Fruit fly (Drosophila melanogaster) whole organism, wandering third instar larva: Measurements from ENCODE around the gene Pdcd4.

Source experiments
- Abd-B ChIP-seq: fragments of >200 bp; optimal IDR thresholded peaks from 2 replicates; lab custom pipeline; 2017; ENCODE audit warnings: missing biosample characterization, missing genetic modification characterization
- CrebA ChIP-seq: fragments of 200-800 bp; sonication (Bioruptor generic); optimal IDR thresholded peaks from 2 replicates; lab custom pipeline; 2016; ENCODE audit warnings: missing biosample characterization, mild to moderate bottlenecking, missing genetic modification characterization, borderline replicate concordance
- Hnf4 ChIP-seq: fragments of 200-800 bp; sonication (Bioruptor generic); optimal IDR thresholded peaks from 2 replicates; lab custom pipeline; 2016; ENCODE audit warnings: missing biosample characterization, mild to moderate bottlenecking, missing genetic modification characterization
- Hr83 ChIP-seq: fragments of 200-300 bp; sonication (Bioruptor generic); optimal IDR thresholded peaks from 2 replicates; lab custom pipeline; 2016; ENCODE audit warnings: missing biosample characterization, mild to moderate bottlenecking, missing genetic modification characterization, moderate library complexity; ENCODE audit not compliant: poor library complexity, severe bottlenecking
- Jra ChIP-seq: sonication (Bioruptor generic); optimal IDR thresholded peaks from 2 replicates; lab custom pipeline; 2016; ENCODE audit warnings: missing biosample characterization, missing genetic modification characterization
- OdsH ChIP-seq: fragments of 200-800 bp; sonication (Bioruptor generic); optimal IDR thresholded peaks from 2 replicates; lab custom pipeline; 2016; ENCODE audit warnings: missing biosample characterization, mild to moderate bottlenecking, missing genetic modification characterization
- dsf ChIP-seq: sonication (Bioruptor generic); optimal IDR thresholded peaks from 2 replicates; lab custom pipeline; 2016; ENCODE audit warnings: missing biosample characterization, missing genetic modification characterization, borderline replicate concordance
- fru ChIP-seq: fragments of 200-800 bp; sonication (Bioruptor generic); optimal IDR thresholded peaks from 3 replicates; lab custom pipeline; 2016; ENCODE audit warnings: missing biosample characterization, mild to moderate bottlenecking, missing genetic modification characterization
- h ChIP-seq: fragments of 200-800 bp; sonication (Bioruptor generic); optimal IDR thresholded peaks from 3 replicates; lab custom pipeline; 2016; ENCODE audit warnings: missing biosample characterization, mild to moderate bottlenecking, missing genetic modification characterization
- psq ChIP-seq: fragments of 200-800 bp; sonication (Bioruptor generic); optimal IDR thresholded peaks from 3 replicates; lab custom pipeline; 2017; ENCODE audit warnings: missing biosample characterization, mild to moderate bottlenecking, missing genetic modification characterization, moderate library complexity
- rgr ChIP-seq: fragments of 200-800 bp; sonication (Bioruptor generic); optimal IDR thresholded peaks from 3 replicates; lab custom pipeline; 2016; ENCODE audit warnings: missing biosample characterization, mild to moderate bottlenecking, missing genetic modification characterization
- usp ChIP-seq: fragments of >200 bp; optimal IDR thresholded peaks from 2 replicates; lab custom pipeline; 2017; ENCODE audit warnings: missing biosample characterization, missing genetic modification characterization

DNA sequence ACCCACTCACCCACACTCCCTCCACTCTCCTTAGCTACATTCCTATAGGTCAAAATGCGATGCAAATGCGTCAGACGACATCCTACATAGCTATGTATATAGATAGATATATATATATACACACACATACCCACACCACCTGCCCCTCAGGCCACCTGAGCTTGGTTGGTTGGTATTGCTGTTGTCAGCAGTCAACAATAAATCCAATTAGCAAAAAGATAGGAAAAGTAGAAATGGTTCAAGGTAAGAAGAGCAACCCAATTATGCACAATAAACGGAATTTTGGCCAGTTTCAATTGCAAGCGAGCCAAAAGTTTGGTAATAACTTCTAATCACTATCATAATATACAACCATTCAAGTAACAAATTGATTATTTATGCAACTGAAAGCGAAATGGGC, 11.3 kb upstream of the Pdcd4 start:
- no peak for TF ChIP-seq OdsH (GFP tag; lab: Kevin White, UChicago)
- no peak for TF ChIP-seq rgr (GFP tag; lab: Kevin White, UChicago)
- TF ChIP-seq dsf (GFP tag; lab: Kevin White, UChicago): no peak
- TF ChIP-seq Hnf4: no peak
- TF ChIP-seq Abd-B (GFP tag; lab: Kevin White, UChicago): no peak
- TF ChIP-seq usp (GFP tag; lab: Kevin White, UChicago): no peak
- TF ChIP-seq Hr83 (GFP tag; lab: Kevin White, UChicago): no peak
- no peak for TF ChIP-seq psq
- TF ChIP-seq h: no peak
- no peak for TF ChIP-seq fru
- no peak for TF ChIP-seq Jra
- TF ChIP-seq CrebA (GFP tag; lab: Kevin White, UChicago): no peak
